Fruit fly (Drosophila melanogaster): ENCODE data around the gene mthl8.

DNA sequence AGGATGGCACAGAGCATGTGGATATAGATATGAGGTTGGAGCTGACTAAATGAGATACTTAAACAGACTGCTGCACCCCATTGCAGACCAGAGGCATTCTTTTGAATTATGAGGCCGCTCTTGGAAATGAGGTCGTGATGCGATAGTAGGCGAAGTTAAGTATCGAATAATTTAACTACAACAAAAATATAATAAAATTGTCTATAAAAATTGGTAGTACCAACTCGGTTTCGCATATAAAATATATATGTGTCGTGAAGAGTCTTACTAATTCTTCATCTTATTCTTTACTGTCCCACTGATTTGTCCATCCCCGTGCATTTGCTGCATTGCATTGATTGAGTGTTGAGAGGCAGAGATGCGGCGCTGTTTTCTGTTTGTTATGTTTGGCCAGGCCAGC is 37.8 kb downstream of the mthl8 start:
- TF ChIP-seq Hr96 (GFP tag; optimal IDR thresholded peaks at IDR 0.05) = no peak
- no peak for TF ChIP-seq CG1620 (GFP tag; optimal IDR thresholded peaks at IDR 0.05)
- no peak for TF ChIP-seq pad (GFP tag; optimal IDR thresholded peaks at IDR 0.05)
- no peak for TF ChIP-seq CG14711 (tag; optimal IDR thresholded peaks at IDR 0.05)
- no peak for TF ChIP-seq kay (GFP tag; ENCODE audit: borderline replicate concordance)
- no peak for TF ChIP-seq bab1 (GFP tag; optimal IDR thresholded peaks at IDR 0.05)
- no peak for TF ChIP-seq ovo (GFP tag; optimal IDR thresholded peaks at IDR 0.05)
- TF ChIP-seq CG11617 (GFP tag; optimal IDR thresholded peaks at IDR 0.05) = no peak
- TF ChIP-seq Clk (GFP tag; optimal IDR thresholded peaks at IDR 0.05) = no peak

All from whole organism, adult.